Fruit fly (Drosophila melanogaster) Kc167 (cell line): ENCODE results near the gene CG17637.

Experiments used
- Myc ChIP-seq: fragments of >200 bp; optimal IDR thresholded peaks from 2 replicates; lab custom pipeline; 2017; ENCODE audit warnings: missing external identifiers
- Sin3A ChIP-seq: fragments of >200 bp; optimal IDR thresholded peaks from 2 replicates; lab custom pipeline; 2018; ENCODE audit warnings: missing external identifiers
- h ChIP-seq: fragments of >200 bp; optimal IDR thresholded peaks from 3 replicates; lab custom pipeline; 2018; ENCODE audit warnings: missing external identifiers
- psq ChIP-seq: fragments of >200 bp; optimal IDR thresholded peaks from 2 replicates; lab custom pipeline; 2017; ENCODE audit warnings: missing external identifiers

DNA sequence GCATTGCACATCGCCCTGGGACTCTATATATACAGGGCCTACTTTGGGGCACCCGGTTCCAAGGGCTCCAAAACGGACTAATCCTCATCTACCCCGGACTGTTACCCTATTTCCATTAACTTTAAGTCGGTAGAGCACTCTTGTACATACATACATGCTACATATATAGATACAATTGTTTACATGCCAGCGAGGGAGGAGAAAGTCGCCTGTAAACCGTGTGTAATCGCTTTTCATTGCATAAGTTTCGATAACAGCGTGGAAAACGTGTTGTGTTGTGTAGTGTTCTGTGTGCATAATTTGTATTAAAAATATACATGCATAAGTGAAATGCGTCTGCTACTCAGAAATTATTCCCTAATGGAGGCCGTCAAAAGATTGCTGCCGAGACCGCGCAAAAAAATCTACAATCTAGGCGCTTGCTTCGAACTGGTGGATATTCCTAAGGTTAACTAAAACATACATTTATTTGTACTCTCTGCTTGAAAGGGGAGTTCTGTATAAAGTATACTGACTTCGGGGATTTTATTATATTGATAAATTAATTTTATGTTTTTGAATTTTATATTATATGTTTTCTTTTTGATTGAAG, 29.7 kb upstream of the CG17637 start, which contains the start of gene isoQC:
- TF ChIP-seq psq (lab: Kevin White, UChicago) (no peak), Myc (lab: Kevin White, UChicago) (no peak), h (lab: Kevin White, UChicago) (no peak), Sin3A (lab: Kevin White, UChicago) (no peak)
